Worm (Caenorhabditis elegans) whole organism, L3 larva: ENCODE data around the gene Y105C5A.8.

Source experiments
- R02D3.7 ChIP-seq: fragments of 150-350 bp; optimal IDR thresholded peaks from 2 replicates; lab custom pipeline; 2014; ENCODE audit warnings: missing biosample characterization, missing genetic modification characterization
- ZK546.5 ChIP-seq: sonication (generic microtip); optimal IDR thresholded peaks from 2 replicates; lab custom pipeline; 2017; ENCODE audit warnings: missing biosample characterization, missing genetic modification characterization
- ama-1 ChIP-seq: fragments of 150-350 bp; optimal IDR thresholded peaks from 2 replicates; lab custom pipeline; 2018
- ceh-16 ChIP-seq: sonication (generic microtip); optimal IDR thresholded peaks from 2 replicates; lab custom pipeline; 2017; ENCODE audit warnings: missing biosample characterization, missing genetic modification characterization
- ceh-28 ChIP-seq: fragments of 150-350 bp; optimal IDR thresholded peaks from 2 replicates; lab custom pipeline; 2014; ENCODE audit warnings: missing biosample characterization, missing genetic modification reagents, missing genetic modification characterization
- ceh-82 ChIP-seq: fragments of 150-350 bp; optimal IDR thresholded peaks from 2 replicates; lab custom pipeline; 2014; ENCODE audit warnings: missing biosample characterization, missing genetic modification characterization
- daf-12 ChIP-seq: fragments of 150-350 bp; optimal IDR thresholded peaks from 2 replicates; lab custom pipeline; 2014; ENCODE audit warnings: missing biosample characterization, missing genetic modification reagents, missing genetic modification characterization
- egl-27 ChIP-seq: sonication (generic microtip); optimal IDR thresholded peaks from 4 replicates; lab custom pipeline; 2017; ENCODE audit warnings: missing biosample characterization, missing genetic modification reagents, missing genetic modification characterization
- egl-5 ChIP-seq: fragments of 150-350 bp; optimal IDR thresholded peaks from 2 replicates; lab custom pipeline; 2017; ENCODE audit warnings: missing biosample characterization, missing genetic modification reagents, missing genetic modification characterization, inconsistent platforms
- elt-1 ChIP-seq: fragments of 150-350 bp; optimal IDR thresholded peaks from 2 replicates; lab custom pipeline; 2014; ENCODE audit warnings: missing biosample characterization, missing genetic modification characterization
- elt-2 ChIP-seq: sonication (generic microtip); optimal IDR thresholded peaks from 2 replicates; lab custom pipeline; 2016; ENCODE audit warnings: missing genetic modification reagents, mild to moderate bottlenecking, missing genetic modification characterization, missing compliant biosample characterization
- elt-3 ChIP-seq, 3 experiments: fragments of 150-350 bp in 1 of 3; sonication (generic microtip) in 2 of 3; optimal IDR thresholded peaks; 2 replicates in 2 of 3; 4 replicates in 1 of 3; lab custom pipeline; 2014 to 2017; ENCODE audit warnings: missing biosample characterization in 3 of 3, missing genetic modification characterization in 3 of 3
- eor-1 ChIP-seq, 2 experiments: fragments of 150-350 bp; optimal IDR thresholded peaks; 2 replicates each; lab custom pipeline; 2014 to 2018; ENCODE audit warnings: missing biosample characterization in 2 of 2, missing genetic modification characterization in 2 of 2
- fkh-10 ChIP-seq: sonication (generic microtip); optimal IDR thresholded peaks from 2 replicates; lab custom pipeline; 2017; ENCODE audit warnings: missing biosample characterization, missing genetic modification reagents, missing genetic modification characterization
- fkh-2 ChIP-seq: fragments of 150-350 bp; optimal IDR thresholded peaks from 2 replicates; lab custom pipeline; 2014; ENCODE audit warnings: missing biosample characterization, missing genetic modification reagents, missing genetic modification characterization
- hmg-11 ChIP-seq: sonication (generic microtip); optimal IDR thresholded peaks from 2 replicates; lab custom pipeline; 2016; ENCODE audit warnings: missing genetic modification characterization, missing compliant biosample characterization
- jun-1 ChIP-seq: fragments of 150-350 bp; optimal IDR thresholded peaks from 2 replicates; lab custom pipeline; 2014; ENCODE audit warnings: missing biosample characterization, missing genetic modification reagents, missing genetic modification characterization
- lin-15B ChIP-seq: fragments of 150-350 bp; optimal IDR thresholded peaks from 2 replicates; lab custom pipeline; 2014; ENCODE audit warnings: missing biosample characterization, missing genetic modification characterization
- lin-39 ChIP-seq: fragments of 150-350 bp; optimal IDR thresholded peaks from 2 replicates; lab custom pipeline; 2018; ENCODE audit warnings: missing biosample characterization, missing genetic modification reagents, missing genetic modification characterization
- lsy-12 ChIP-seq: sonication (generic microtip); optimal IDR thresholded peaks from 2 replicates; lab custom pipeline; 2016; ENCODE audit warnings: mild to moderate bottlenecking, missing genetic modification characterization, missing compliant biosample characterization
- mdl-1 ChIP-seq: fragments of 150-350 bp; optimal IDR thresholded peaks from 2 replicates; lab custom pipeline; 2014; ENCODE audit warnings: missing biosample characterization, missing genetic modification characterization
- mml-1 ChIP-seq: fragments of 150-350 bp; sonication (generic microtip); optimal IDR thresholded peaks from 3 replicates; lab custom pipeline; 2014; ENCODE audit warnings: missing biosample characterization, missing genetic modification characterization
- nfya-1 ChIP-seq: sonication (generic microtip); optimal IDR thresholded peaks from 2 replicates; lab custom pipeline; 2017; ENCODE audit warnings: missing genetic modification characterization, mild to moderate bottlenecking, missing compliant biosample characterization, antibody characterized with exemption, moderate library complexity; ENCODE audit not compliant: insufficient read depth
- nhr-11 ChIP-seq: fragments of 150-350 bp; optimal IDR thresholded peaks from 2 replicates; lab custom pipeline; 2014; ENCODE audit warnings: missing biosample characterization, missing genetic modification characterization
- nhr-12 ChIP-seq: fragments of 150-350 bp; optimal IDR thresholded peaks from 2 replicates; lab custom pipeline; 2014; ENCODE audit warnings: missing biosample characterization, missing genetic modification characterization
- nhr-23 ChIP-seq: fragments of 150-350 bp; optimal IDR thresholded peaks from 2 replicates; lab custom pipeline; 2014; ENCODE audit warnings: missing biosample characterization, missing genetic modification reagents, missing genetic modification characterization
- nhr-237 ChIP-seq: fragments of 150-350 bp; optimal IDR thresholded peaks from 2 replicates; lab custom pipeline; 2014; ENCODE audit warnings: missing biosample characterization, missing genetic modification characterization
- nhr-25 ChIP-seq: sonication (generic microtip); optimal IDR thresholded peaks from 2 replicates; lab custom pipeline; 2017; ENCODE audit warnings: missing biosample characterization, missing genetic modification characterization
- nhr-43 ChIP-seq: sonication (generic microtip); optimal IDR thresholded peaks from 2 replicates; lab custom pipeline; 2016; ENCODE audit warnings: mild to moderate bottlenecking, missing genetic modification characterization, missing compliant biosample characterization; ENCODE audit not compliant: poor library complexity, severe bottlenecking
- nhr-67 ChIP-seq: fragments of 150-350 bp; optimal IDR thresholded peaks from 2 replicates; lab custom pipeline; 2014; ENCODE audit warnings: missing biosample characterization, missing genetic modification characterization
- nhr-76 ChIP-seq: fragments of 150-350 bp; sonication (generic microtip); optimal IDR thresholded peaks from 5 replicates; lab custom pipeline; 2014; ENCODE audit warnings: missing biosample characterization, missing genetic modification characterization
- nhr-77 ChIP-seq: fragments of 150-350 bp; optimal IDR thresholded peaks from 2 replicates; lab custom pipeline; 2014; ENCODE audit warnings: missing biosample characterization, missing genetic modification characterization
- pha-4 ChIP-seq: fragments of 150-350 bp; optimal IDR thresholded peaks from 2 replicates; lab custom pipeline; 2014; ENCODE audit warnings: missing biosample characterization, missing genetic modification reagents, missing genetic modification characterization
- pqm-1 ChIP-seq: fragments of 150-350 bp; optimal IDR thresholded peaks from 2 replicates; lab custom pipeline; 2017; ENCODE audit warnings: missing biosample characterization, missing genetic modification characterization, inconsistent platforms
- skn-1 ChIP-seq: fragments of 150-350 bp; optimal IDR thresholded peaks from 2 replicates; lab custom pipeline; 2014; ENCODE audit warnings: missing biosample characterization, missing genetic modification characterization
- snpc-4 ChIP-seq: fragments of 150-350 bp; optimal IDR thresholded peaks from 2 replicates; lab custom pipeline; 2014; ENCODE audit warnings: missing biosample characterization, missing genetic modification characterization
- tbx-2 ChIP-seq: sonication (generic microtip); optimal IDR thresholded peaks from 2 replicates; lab custom pipeline; 2016; ENCODE audit warnings: mild to moderate bottlenecking, missing genetic modification characterization, missing compliant biosample characterization
- unc-39 ChIP-seq: sonication (generic microtip); optimal IDR thresholded peaks from 4 replicates; lab custom pipeline; 2017; ENCODE audit warnings: missing biosample characterization, missing genetic modification characterization
- unc-62 ChIP-seq: fragments of 150-350 bp; sonication (generic microtip); optimal IDR thresholded peaks from 4 replicates; lab custom pipeline; 2014; ENCODE audit warnings: missing biosample characterization, missing genetic modification reagents, missing genetic modification characterization
- zag-1 ChIP-seq: fragments of 150-350 bp; optimal IDR thresholded peaks from 2 replicates; lab custom pipeline; 2014; ENCODE audit warnings: missing biosample characterization, missing genetic modification characterization
- ztf-11 ChIP-seq: fragments of 150-350 bp; optimal IDR thresholded peaks from 2 replicates; lab custom pipeline; 2014; ENCODE audit warnings: missing biosample characterization, missing genetic modification characterization
- ztf-4 ChIP-seq: fragments of 150-350 bp; optimal IDR thresholded peaks from 2 replicates; lab custom pipeline; 2014; ENCODE audit warnings: missing biosample characterization, missing genetic modification characterization

Y105C5A.8 gene

DNA sequence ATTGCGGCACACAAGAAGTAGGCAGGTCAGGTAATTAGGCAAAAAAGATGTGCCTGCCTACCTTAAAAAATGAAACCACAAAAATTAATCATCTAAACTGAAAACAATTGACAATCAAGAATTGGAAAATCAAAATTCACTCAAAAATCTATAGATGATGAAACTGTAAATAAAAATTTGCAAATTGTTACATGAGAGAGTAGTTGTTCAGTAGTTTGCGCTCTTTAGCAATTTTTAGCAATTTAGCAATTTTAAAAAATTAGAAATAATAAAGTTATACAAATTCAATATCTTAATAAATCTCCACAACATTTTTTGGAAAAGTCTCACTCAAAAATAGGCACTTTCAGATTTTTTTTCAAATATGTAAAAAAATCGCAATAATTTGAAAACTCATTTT, 44.8 kb downstream of the Y105C5A.8 start:
- TF ChIP-seq ztf-4 (no peak), egl-5 (tag; lab: Kevin White, UChicago) (no peak), ztf-11 (tag; lab: Kevin White, UChicago) (no peak), ceh-16 (no peak), daf-12 (tag; lab: Kevin White, UChicago) (no peak), elt-2 (tag; lab: Kevin White, UChicago) (no peak), eor-1 (tag; optimal IDR thresholded peaks at IDR 0.05; lab: Kevin White, UChicago) (no peak), elt-3 (tag; optimal IDR thresholded peaks at IDR 0.05; lab: Kevin White, UChicago) (no peak), nhr-43 (no peak), unc-39 (tag; lab: Kevin White, UChicago) (no peak), lin-15B (no peak), nhr-11 (tag; lab: Kevin White, UChicago) (no peak), egl-27 (tag; lab: Kevin White, UChicago) (no peak), nhr-12 (no peak), nhr-77 (tag; lab: Kevin White, UChicago) (no peak), ceh-28 (no peak), skn-1 (tag; lab: Kevin White, UChicago) (no peak)

DNA sequence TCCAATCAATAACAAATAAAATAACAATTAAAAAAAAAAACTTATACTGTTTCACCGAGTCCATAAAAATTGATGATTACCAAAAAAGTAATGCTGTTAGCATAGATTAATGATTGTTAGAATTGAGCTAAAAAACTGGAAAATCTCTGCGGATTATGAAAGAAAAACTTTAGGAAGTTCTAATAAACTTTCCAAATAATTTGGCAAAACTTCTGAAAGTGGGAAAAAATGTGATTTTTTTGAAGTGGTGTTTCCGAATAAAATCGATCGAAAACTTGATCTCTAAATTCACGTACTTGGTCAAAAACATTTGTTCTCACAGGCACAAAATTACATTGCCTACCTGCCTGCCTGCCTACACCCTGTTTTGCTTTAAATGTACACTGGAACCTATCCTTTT, 45.2 kb downstream of the Y105C5A.8 start:
- TF ChIP-seq lin-39 (tag; lab: Kevin White, UChicago), result no peak
- TF ChIP-seq mml-1, result no peak
- TF ChIP-seq nhr-237 (tag; lab: Kevin White, UChicago), result no peak

DNA sequence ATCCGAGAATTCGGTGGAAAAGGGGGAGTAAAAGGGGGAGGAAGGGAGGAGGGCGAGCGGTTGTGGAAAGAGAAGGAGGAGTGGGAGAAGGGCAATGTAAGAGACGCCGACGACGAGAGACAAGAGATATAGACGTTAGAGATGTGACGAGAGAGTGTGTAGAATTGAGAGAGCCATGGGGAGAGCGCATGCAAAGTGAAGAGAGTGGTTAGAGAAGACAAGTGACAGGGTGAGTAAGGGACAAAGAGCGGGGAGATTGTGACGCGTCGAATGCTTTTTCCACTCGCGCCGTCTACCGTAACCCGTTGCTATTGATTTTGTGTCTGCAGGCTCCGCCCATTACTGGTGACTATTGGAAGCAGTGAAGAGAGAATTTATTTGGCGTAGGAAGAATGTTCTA, 46.1 kb downstream of the Y105C5A.8 start:
- TF ChIP-seq fkh-2 (tag; lab: Kevin White, UChicago) (no peak), egl-27 (tag; lab: Kevin White, UChicago) (peak; percentile 17), ceh-16 (no peak), lin-15B (peak; percentile 68), pha-4 (tag; lab: Kevin White, UChicago) (peak; percentile 75), R02D3.7 (peak; percentile 36), fkh-10 (GFP tag; lab: Kevin White, UChicago) (peak; percentile 8), nhr-77 (tag; lab: Kevin White, UChicago) (no peak), skn-1 (tag; lab: Kevin White, UChicago) (peak; percentile 30), jun-1 (tag; lab: Kevin White, UChicago) (peak; percentile 83), unc-62 (GFP tag; lab: Kevin White, UChicago) (peak; percentile 60), ceh-82 (tag; lab: Kevin White, UChicago) (peak; percentile 7), nhr-67 (tag; lab: Kevin White, UChicago) (no peak), elt-1 (tag; lab: Kevin White, UChicago) (peak; percentile 24), nhr-43 (peak; percentile 88), ceh-28 (peak; percentile 96), hmg-11 (tag; lab: Kevin White, UChicago) (peak; percentile 98), snpc-4 (tag; lab: Kevin White, UChicago) (peak; percentile 51), elt-2 (tag; lab: Kevin White, UChicago) (peak; percentile 70), nhr-76 (tag; lab: Kevin White, UChicago) (no peak), ZK546.5 (tag; lab: Kevin White, UChicago) (no peak), pqm-1 (tag; lab: Kevin White, UChicago) (peak; percentile 0), nhr-25 (peak; percentile 83), nfya-1 (tag; lab: Kevin White, UChicago) (peak; percentile 100), tbx-2 (tag; lab: Kevin White, UChicago) (peak; percentile 77), ama-1 (peak; percentile 7), nhr-23 (peak; percentile 85), lin-39 (tag; lab: Kevin White, UChicago) (peak; percentile 76), zag-1 (tag; lab: Kevin White, UChicago) (peak; percentile 6), egl-5 (tag; lab: Kevin White, UChicago) (peak; percentile 85), ztf-4 (no peak), mdl-1 (tag; lab: Kevin White, UChicago) (peak; percentile 15), lsy-12 (tag; lab: Kevin White, UChicago) (peak; percentile 98)
